Worm (Caenorhabditis elegans): ENCODE results near the gene Y108F1.5.
"Not testable (repeated sequence)": the region's sequence is repeated elsewhere in the genome, so short reads cannot be mapped to it uniquely, and the experiment has no call there.

DNA sequence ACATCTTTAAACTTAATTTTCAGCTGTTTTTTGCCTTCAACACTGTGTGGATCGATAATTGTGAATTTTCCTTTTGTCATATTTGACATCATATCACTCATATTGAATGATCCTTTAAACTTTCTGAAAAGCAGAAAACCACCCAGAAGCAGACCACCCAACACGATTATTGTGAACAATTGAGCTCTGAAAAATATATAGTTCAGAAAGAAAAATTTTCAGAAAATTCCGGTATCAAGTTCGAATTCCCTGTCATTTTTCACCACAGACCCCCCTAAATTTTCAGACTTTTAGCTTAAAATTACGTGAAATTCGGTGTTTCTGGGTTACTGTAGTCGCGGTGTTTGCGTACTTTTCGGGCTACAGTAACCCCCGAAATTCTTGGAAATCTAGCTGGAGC, 12.3 kb upstream of the Y108F1.5 start, which contains the start of gene Y47C4A.1:
- TF ChIP-seq cog-1 (tag; optimal IDR thresholded peaks at IDR 0.05); ztf-29 (GFP tag; IDR thresholded peaks at IDR 0.05); klf-2 (GFP tag; conservative IDR thresholded peaks at IDR 0.05); tab-1 (GFP tag; IDR thresholded peaks at IDR 0.05); flt-1 (GFP tag; IDR thresholded peaks at IDR 0.05); ztf-23 (GFP tag; IDR thresholded peaks at IDR 0.05); ref-1 (GFP tag; conservative IDR thresholded peaks at IDR 0.05): not testable (repeated sequence)

Data from whole organism, midembryonic.